Fruit fly (Drosophila melanogaster) S2 (cell line): ENCODE results near the gene mio.

ENCODE experiments used
- CG8478 ChIP-seq: fragments of >200 bp; optimal IDR thresholded peaks from 2 replicates; lab custom pipeline; 2018
- CTCF ChIP-seq, 2 experiments: fragments of >200 bp; optimal IDR thresholded peaks; 2 replicates each; lab custom pipeline; 2018

The mio gene

dm6 chr2L:2214004-2214403 is 3.1 kb upstream of the mio start, which contains the start of the genes Uch and CG34174:
Gene Uch (minus strand): TSS chr2L:2214211.
Gene CG34174 (plus strand): TSS chr2L:2214266.
- TF ChIP-seq CTCF (optimal IDR thresholded peaks at IDR 0.05; lab: Kevin White, UChicago) = no peak
- TF ChIP-seq CG8478 (lab: Kevin White, UChicago) = no peak

dm6 chr2L:2216065-2216464 is 1.0 kb upstream of the mio start, which contains the start of gene daed:
Gene daed (minus strand): TSS chr2L:2216311.
- TF ChIP-seq CG8478 (lab: Kevin White, UChicago) = no peak
- no peak for TF ChIP-seq CTCF (optimal IDR thresholded peaks at IDR 0.05; lab: Kevin White, UChicago)

dm6 chr2L:2220573-2221332 is 3.7 kb downstream of the mio start, which contains the start of gene papi:
Gene papi (plus strand): TSS chr2L:2220748.
- no peak for TF ChIP-seq CG8478 (lab: Kevin White, UChicago)
- TF ChIP-seq CTCF (optimal IDR thresholded peaks at IDR 0.05; lab: Kevin White, UChicago) = no peak

- TF ChIP-seq CTCF (optimal IDR thresholded peaks at IDR 0.05; lab: Kevin White, UChicago) = no peak
- no peak for TF ChIP-seq CG8478 (lab: Kevin White, UChicago)
These were observed 4.6 kb downstream of the mio start for dm6 chr2L:2221649-2222150.

dm6 chr2L:2222377-2222776 is 5.3 kb downstream of the mio start:
- TF ChIP-seq CTCF (optimal IDR thresholded peaks at IDR 0.05; lab: Kevin White, UChicago) (no peak), CG8478 (lab: Kevin White, UChicago) (no peak)

- TF ChIP-seq CTCF (optimal IDR thresholded peaks at IDR 0.05; lab: Kevin White, UChicago) (no peak), CG8478 (lab: Kevin White, UChicago) (no peak)
These were observed 9.4 kb downstream of the mio start, which contains the start of the genes CG15387 and sau for dm6 chr2L:2226259-2227121. Gene CG15387 (minus strand): TSS chr2L:2226294. Gene sau (plus strand): TSS chr2L:2226342.

dm6 chr2L:2227316-2227715 is 10.2 kb downstream of the mio start:
- no peak for TF ChIP-seq CG8478 (lab: Kevin White, UChicago)
- no peak for TF ChIP-seq CTCF (optimal IDR thresholded peaks at IDR 0.05; lab: Kevin White, UChicago)

dm6 chr2L:2228179-2228849 is 11.2 kb downstream of the mio start:
- TF ChIP-seq CG8478 (lab: Kevin White, UChicago) (no peak), CTCF (optimal IDR thresholded peaks at IDR 0.05; lab: Kevin White, UChicago) (no peak)

dm6 chr2L:2236722-2237121 is 19.6 kb downstream of the mio start, which contains the start of gene Sec24CD:
Gene Sec24CD (minus strand): TSS chr2L:2236844.
- no peak for TF ChIP-seq CTCF (optimal IDR thresholded peaks at IDR 0.05; lab: Kevin White, UChicago)
- no peak for TF ChIP-seq CG8478 (lab: Kevin White, UChicago)

dm6 chr2L:2238151-2238550 is 21.1 kb downstream of the mio start, which contains the start of gene Tengl3:
Gene Tengl3 (minus strand): TSS chr2L:2238251.
- no peak for TF ChIP-seq CTCF (optimal IDR thresholded peaks at IDR 0.05; lab: Kevin White, UChicago)
- TF ChIP-seq CG8478 (lab: Kevin White, UChicago) = no peak

dm6 chr2L:2239284-2239683 is 22.2 kb downstream of the mio start, which contains the start of gene Tengl2:
Gene Tengl2 (minus strand): TSS chr2L:2239384.
- TF ChIP-seq CG8478 (lab: Kevin White, UChicago) (no peak), CTCF (optimal IDR thresholded peaks at IDR 0.05; lab: Kevin White, UChicago) (no peak)

dm6 chr2L:2240493-2240892 is 23.4 kb downstream of the mio start, which contains the start of gene Tengl1:
Gene Tengl1 (minus strand): TSS chr2L:2240593.
- TF ChIP-seq CG8478 (lab: Kevin White, UChicago) (no peak), CTCF (optimal IDR thresholded peaks at IDR 0.05; lab: Kevin White, UChicago) (no peak)

- TF ChIP-seq CTCF (optimal IDR thresholded peaks at IDR 0.05; lab: Kevin White, UChicago) = no peak
- no peak for TF ChIP-seq CG8478 (lab: Kevin White, UChicago)
These were observed 25.0 kb downstream of the mio start, which contains the start of gene CG4267 for dm6 chr2L:2242139-2242538. Gene CG4267 (plus strand): TSS chr2L:2242378.

dm6 chr2L:2242783-2243182 is 25.7 kb downstream of the mio start:
- TF ChIP-seq CTCF (optimal IDR thresholded peaks at IDR 0.05; lab: Kevin White, UChicago) (no peak), CG8478 (lab: Kevin White, UChicago) (no peak)
